Fruit fly (Drosophila melanogaster) whole organism, embryonic: Measurements from ENCODE around the gene Prp16.

Experiments used
- Antp ChIP-seq: fragments of 200-800 bp; sonication (Bioruptor generic); optimal IDR thresholded peaks from 3 replicates; lab custom pipeline; 2016; ENCODE audit warnings: missing biosample characterization, missing genetic modification characterization
- Asciz ChIP-seq: fragments of 200-800 bp; sonication (Bioruptor generic); optimal IDR thresholded peaks from 2 replicates; lab custom pipeline; 2017; ENCODE audit warnings: missing biosample characterization, mild to moderate bottlenecking, missing genetic modification characterization, missing genetic modification reagents
- B-H2 ChIP-seq: fragments of 200-800 bp; sonication (Bioruptor generic); optimal IDR thresholded peaks from 2 replicates; lab custom pipeline; 2018; ENCODE audit warnings: missing biosample characterization, mild to moderate bottlenecking, missing genetic modification characterization
- BEAF-32 ChIP-seq: fragments of 200-800 bp; sonication (Bioruptor generic); optimal IDR thresholded peaks from 3 replicates; lab custom pipeline; 2017; ENCODE audit warnings: missing biosample characterization, missing genetic modification characterization, mild to moderate bottlenecking, moderate library complexity, missing genetic modification reagents
- Bteb2 ChIP-seq: fragments of 200-800 bp; sonication (Bioruptor generic); optimal IDR thresholded peaks from 2 replicates; lab custom pipeline; 2016; ENCODE audit warnings: missing biosample characterization, missing genetic modification characterization
- CG10543 ChIP-seq: fragments of 200-800 bp; sonication (Bioruptor generic); optimal IDR thresholded peaks from 3 replicates; lab custom pipeline; 2017; ENCODE audit warnings: missing biosample characterization, mild to moderate bottlenecking, missing genetic modification characterization, moderate library complexity
- CG13287 ChIP-seq: fragments of 200-800 bp; sonication (Bioruptor generic); IDR thresholded peaks from 2 replicates; pipeline ENCODE4 v1.3.6; 2022; ENCODE audit warnings: missing biosample characterization, missing genetic modification characterization; ENCODE audit not compliant: partially characterized antibody
- CG14860 ChIP-seq: fragments of 200-800 bp; sonication (Bioruptor generic); IDR thresholded peaks from 3 replicates; pipeline ENCODE4 v1.3.6; 2022; ENCODE audit warnings: missing biosample characterization, missing genetic modification characterization; ENCODE audit not compliant: partially characterized antibody
- CG2116 ChIP-seq: fragments of 200-800 bp; sonication (Bioruptor generic); optimal IDR thresholded peaks from 3 replicates; lab custom pipeline; 2018; ENCODE audit warnings: missing biosample characterization, mild to moderate bottlenecking, missing genetic modification characterization
- CG30020 ChIP-seq: fragments of 200-800 bp; optimal IDR thresholded peaks from 2 replicates; lab custom pipeline; 2019; ENCODE audit warnings: missing biosample characterization, mild to moderate bottlenecking, missing genetic modification characterization, moderate library complexity
- CG42726 ChIP-seq: fragments of 200-800 bp; sonication (Bioruptor generic); IDR thresholded peaks from 2 replicates; pipeline ENCODE4 v1.3.6; 2022; ENCODE audit warnings: missing biosample characterization, missing genetic modification characterization; ENCODE audit not compliant: partially characterized antibody
- CG4360 ChIP-seq: fragments of 200-800 bp; sonication (Bioruptor generic); IDR thresholded peaks from 2 replicates; pipeline ENCODE4 v1.3.6; 2022; ENCODE audit warnings: missing biosample characterization, missing genetic modification characterization
- CG4617 ChIP-seq: fragments of 200-800 bp; sonication (Bioruptor generic); optimal IDR thresholded peaks from 3 replicates; lab custom pipeline; 2016; ENCODE audit warnings: missing biosample characterization, missing genetic modification characterization, borderline replicate concordance
- CG4730 ChIP-seq: fragments of 200-800 bp; sonication (Bioruptor generic); IDR thresholded peaks from 2 replicates; pipeline ENCODE4 v1.3.6; 2022; ENCODE audit warnings: missing biosample characterization, missing genetic modification characterization
- CG7786 ChIP-seq: fragments of 200-800 bp; sonication (Bioruptor generic); optimal IDR thresholded peaks from 2 replicates; lab custom pipeline; 2016; ENCODE audit warnings: missing biosample characterization, missing genetic modification characterization
- CG9876 ChIP-seq: fragments of 200-800 bp; sonication (Bioruptor generic); optimal IDR thresholded peaks from 2 replicates; lab custom pipeline; 2016; ENCODE audit warnings: missing biosample characterization, missing genetic modification characterization
- Camta ChIP-seq: fragments of 200-800 bp; sonication (Bioruptor generic); optimal IDR thresholded peaks from 2 replicates; lab custom pipeline; 2016; ENCODE audit warnings: missing biosample characterization, missing genetic modification characterization
- Dp ChIP-seq: fragments of 200-800 bp; sonication (Bioruptor generic); optimal IDR thresholded peaks from 2 replicates; lab custom pipeline; 2018; ENCODE audit warnings: missing biosample characterization, mild to moderate bottlenecking, missing genetic modification characterization, moderate library complexity
- Dref ChIP-seq: fragments of 200-800 bp; sonication (Bioruptor generic); IDR thresholded peaks from 2 replicates; pipeline ENCODE4 v1.3.6; 2022; ENCODE audit warnings: missing biosample characterization, missing genetic modification characterization
- E2f2 ChIP-seq: fragments of 200-800 bp; sonication (Bioruptor generic); IDR thresholded peaks from 2 replicates; pipeline ENCODE4 v1.3.6; 2022; ENCODE audit warnings: missing biosample characterization, missing genetic modification characterization
- Ets65A ChIP-seq: fragments of 200-800 bp; sonication (Bioruptor generic); peaks from one replicate; lab custom pipeline; 2016; ENCODE audit warnings: missing biosample characterization, missing genetic modification characterization
- Hr78 ChIP-seq, 2 experiments: fragments of 200-800 bp in 1 of 2; fragments of >200 bp in 1 of 2; sonication (Bioruptor generic) in 1 of 2; optimal IDR thresholded peaks; 2 replicates each; lab custom pipeline; 2017 to 2019; ENCODE audit warnings: missing biosample characterization in 2 of 2, missing genetic modification characterization in 2 of 2, mild to moderate bottlenecking in 1 of 2, moderate library complexity in 1 of 2
- MESR4 ChIP-seq: fragments of 200-800 bp; sonication (Bioruptor generic); optimal IDR thresholded peaks from 2 replicates; lab custom pipeline; 2018; ENCODE audit warnings: missing biosample characterization, mild to moderate bottlenecking, missing genetic modification characterization, moderate library complexity
- Med ChIP-seq: fragments of 200-800 bp; sonication (Bioruptor generic); peaks from one replicate; lab custom pipeline; 2016; ENCODE audit warnings: missing biosample characterization, missing genetic modification characterization, mild to moderate bottlenecking, inconsistent platforms, moderate library complexity
- NFAT ChIP-seq: fragments of 200-800 bp; sonication (Bioruptor generic); IDR thresholded peaks from 2 replicates; pipeline ENCODE4 v1.3.6; 2022; ENCODE audit warnings: missing biosample characterization, missing genetic modification characterization
- PHDP ChIP-seq: fragments of 200-800 bp; sonication (Bioruptor generic); optimal IDR thresholded peaks from 3 replicates; lab custom pipeline; 2018; ENCODE audit warnings: missing biosample characterization, mild to moderate bottlenecking, missing genetic modification characterization, moderate library complexity
- Pdp1 ChIP-seq, 2 experiments: fragments of 200-800 bp; sonication (Bioruptor generic); optimal IDR thresholded peaks; 3 replicates each; lab custom pipeline; 2016; ENCODE audit warnings: missing biosample characterization in 2 of 2, missing genetic modification characterization in 2 of 2, mild to moderate bottlenecking in 1 of 2, moderate library complexity in 1 of 2
- Scr ChIP-seq: fragments of 200-800 bp; sonication (Bioruptor generic); IDR thresholded peaks from 2 replicates; pipeline ENCODE4 v1.3.6; 2022; ENCODE audit warnings: missing biosample characterization, missing genetic modification characterization; ENCODE audit not compliant: partially characterized antibody
- Sry-δ ChIP-seq: fragments of 200-800 bp; sonication (Bioruptor generic); optimal IDR thresholded peaks from 2 replicates; lab custom pipeline; 2016; ENCODE audit warnings: missing biosample characterization, missing genetic modification characterization
- YL-1 ChIP-seq: fragments of 200-800 bp; sonication (Bioruptor generic); optimal IDR thresholded peaks from 3 replicates; lab custom pipeline; 2017; ENCODE audit warnings: missing biosample characterization, mild to moderate bottlenecking, missing genetic modification characterization
- amos ChIP-seq: fragments of 200-800 bp; sonication (Bioruptor generic); IDR thresholded peaks from 2 replicates; pipeline ENCODE4 v1.3.6; 2022; ENCODE audit warnings: missing biosample characterization, missing genetic modification characterization; ENCODE audit not compliant: partially characterized antibody
- bcd ChIP-seq: fragments of 200-800 bp; sonication (Bioruptor generic); optimal IDR thresholded peaks from 2 replicates; lab custom pipeline; 2017; ENCODE audit warnings: missing biosample characterization, mild to moderate bottlenecking, missing genetic modification characterization
- chinmo ChIP-seq: fragments of 200-800 bp; sonication (Bioruptor generic); IDR thresholded peaks from 4 replicates; pipeline ENCODE4 v1.3.6; 2022; ENCODE audit warnings: missing biosample characterization, missing genetic modification characterization; ENCODE audit not compliant: partially characterized antibody
- dpn ChIP-seq, 2 experiments: fragments of 200-800 bp; sonication (Bioruptor generic); optimal IDR thresholded peaks; 3 replicates each; lab custom pipeline; 2016; ENCODE audit warnings: missing biosample characterization in 2 of 2, missing genetic modification characterization in 2 of 2
- ems ChIP-seq: fragments of 200-800 bp; sonication (Bioruptor generic); optimal IDR thresholded peaks from 3 replicates; lab custom pipeline; 2016; ENCODE audit warnings: missing biosample characterization, missing genetic modification characterization
- ewg ChIP-seq: fragments of 200-800 bp; sonication (Bioruptor generic); optimal IDR thresholded peaks from 3 replicates; lab custom pipeline; 2017; ENCODE audit warnings: mild to moderate bottlenecking, missing biosample characterization, missing genetic modification reagents, missing genetic modification characterization
- gfzf ChIP-seq: fragments of 200-800 bp; sonication (Bioruptor generic); optimal IDR thresholded peaks from 2 replicates; lab custom pipeline; 2016; ENCODE audit warnings: missing biosample characterization, mild to moderate bottlenecking, missing genetic modification characterization, moderate library complexity
- gsb ChIP-seq: fragments of 200-800 bp; sonication (Bioruptor generic); IDR thresholded peaks from 2 replicates; pipeline ENCODE4 v1.3.6; 2022; ENCODE audit warnings: missing biosample characterization, missing genetic modification characterization
- lmd ChIP-seq: fragments of 200-800 bp; sonication (Bioruptor generic); IDR thresholded peaks from 2 replicates; pipeline ENCODE4 v1.3.6; 2022; ENCODE audit warnings: missing biosample characterization, missing genetic modification characterization
- nerfin-1 ChIP-seq: fragments of 200-800 bp; sonication (Bioruptor generic); optimal IDR thresholded peaks from 3 replicates; lab custom pipeline; 2019; ENCODE audit warnings: missing biosample characterization, mild to moderate bottlenecking, missing genetic modification characterization, moderate library complexity
- otp ChIP-seq: fragments of 200-800 bp; sonication (Bioruptor generic); IDR thresholded peaks from 3 replicates; pipeline ENCODE4, ENCODE4 v1.3.6; 2022; ENCODE audit warnings: missing biosample characterization, missing genetic modification characterization
- psq ChIP-seq: fragments of 200-800 bp; sonication (Bioruptor generic); optimal IDR thresholded peaks from 2 replicates; lab custom pipeline; 2017; ENCODE audit warnings: missing biosample characterization, missing genetic modification characterization
- pzg ChIP-seq: fragments of 200-800 bp; sonication (Bioruptor generic); optimal IDR thresholded peaks from 3 replicates; lab custom pipeline; 2018; ENCODE audit warnings: missing biosample characterization, mild to moderate bottlenecking, missing genetic modification characterization, moderate library complexity
- sqz ChIP-seq: fragments of 200-800 bp; sonication (Bioruptor generic); optimal IDR thresholded peaks from 3 replicates; lab custom pipeline; 2018; ENCODE audit warnings: missing biosample characterization, mild to moderate bottlenecking, missing genetic modification characterization
- stwl ChIP-seq: fragments of 200-800 bp; sonication (Bioruptor generic); optimal IDR thresholded peaks from 3 replicates; lab custom pipeline; 2018; ENCODE audit warnings: missing biosample characterization, mild to moderate bottlenecking, missing genetic modification characterization, moderate library complexity
- tna ChIP-seq: fragments of 200-800 bp; sonication (Bioruptor generic); IDR thresholded peaks from 2 replicates; pipeline ENCODE4 v1.3.6; 2022; ENCODE audit warnings: missing biosample characterization, missing genetic modification characterization; ENCODE audit not compliant: partially characterized antibody
- trh ChIP-seq: fragments of 200-800 bp; sonication (Bioruptor generic); optimal IDR thresholded peaks from 2 replicates; lab custom pipeline; 2016; ENCODE audit warnings: missing biosample characterization, missing genetic modification characterization
- zen ChIP-seq: fragments of 200-800 bp; sonication (Bioruptor generic); optimal IDR thresholded peaks from 3 replicates; lab custom pipeline; 2018; ENCODE audit warnings: missing biosample characterization, mild to moderate bottlenecking, missing genetic modification characterization, moderate library complexity

Prp16 gene

dm6 chrX:14226093-14226492, 24.9 kb downstream of the Prp16 start, which contains the start of gene mRpL38 (continued):
- TF ChIP-seq CG13287 (GFP tag; lab: Robert Waterston, UW) (peak; percentile 27), nerfin-1 (tag; lab: Kevin White, UChicago) (peak; percentile 7), Dref (peak; percentile 66), Ets65A (GFP tag; lab: Kevin White, UChicago) (no peak), tna (GFP tag; lab: Robert Waterston, UW) (no peak), Sry-δ (GFP tag; lab: Kevin White, UChicago) (peak; percentile 12), Bteb2 (GFP tag; lab: Kevin White, UChicago) (no peak), CG42726 (GFP tag; lab: Robert Waterston, UW) (0 out of 2 replicates have a peak, but pooled peaks have one; percentile 26), PHDP (tag; lab: Kevin White, UChicago) (no peak), CG4617 (GFP tag; lab: Kevin White, UChicago) (peak; percentile 63), pzg (GFP tag; lab: Kevin White, UChicago) (peak; percentile 54), CG2116 (GFP tag; lab: Kevin White, UChicago) (peak; percentile 10), CG7786 (GFP tag; lab: Kevin White, UChicago) (no peak), otp (GFP tag; lab: Robert Waterston, UW) (no peak), B-H2 (no peak), CG4730 (GFP tag; lab: Robert Waterston, UW) (no peak), BEAF-32 (GFP tag; lab: Kevin White, UChicago) (peak; percentile 49), sqz (GFP tag; lab: Kevin White, UChicago) (no peak), MESR4 (GFP tag; lab: Kevin White, UChicago) (peak; percentile 79), stwl (peak; percentile 41), Med (peak; percentile 31), zen (tag; lab: Kevin White, UChicago) (no peak), YL-1 (peak; percentile 52), trh (GFP tag; lab: Kevin White, UChicago) (no peak), Pdp1 (GFP tag; optimal IDR thresholded peaks at IDR 0.05; lab: Kevin White, UChicago) (peak in 1 of 2 experiments; percentile 69), gfzf (GFP tag; lab: Kevin White, UChicago) (peak; percentile 5), Scr (peak; percentile 17), E2f2 (GFP tag; lab: Robert Waterston, UW) (peak; percentile 92), CG9876 (GFP tag; lab: Kevin White, UChicago) (no peak), Asciz (GFP tag; lab: Kevin White, UChicago) (no peak), Dp (GFP tag; lab: Kevin White, UChicago) (peak; percentile 88), NFAT (GFP tag; lab: Robert Waterston, UW) (no peak), Hr78 (GFP tag; optimal IDR thresholded peaks at IDR 0.05; lab: Kevin White, UChicago) (no peak), Camta (no peak), ewg (no peak)

dm6 chrX:14227043-14227442, 25.9 kb downstream of the Prp16 start:
- no peak for TF ChIP-seq trh (GFP tag; lab: Kevin White, UChicago)
- no peak for TF ChIP-seq gsb
- no peak for TF ChIP-seq psq (GFP tag; lab: Kevin White, UChicago)

dm6 chrX:14233843-14234337, 32.7 kb downstream of the Prp16 start, which contains the start of gene CG42271:
Gene CG42271, minus strand, starts transcription at chrX:14234066.
- TF ChIP-seq Antp (GFP tag; lab: Kevin White, UChicago): no peak
- 0 out of 4 replicates have a peak, but pooled peaks have one; percentile 48 for TF ChIP-seq chinmo
- TF ChIP-seq amos (GFP tag; lab: Robert Waterston, UW): peak; percentile 89
- TF ChIP-seq CG14860 (GFP tag; lab: Robert Waterston, UW): peak; percentile 94
- peak; percentile 23; the same call in 1 of the 2 replicates for TF ChIP-seq lmd (GFP tag; lab: Robert Waterston, UW)
- TF ChIP-seq ems (GFP tag; lab: Kevin White, UChicago): no peak
- peak in 1 of 2 experiments; percentile 4 for TF ChIP-seq dpn (GFP tag; optimal IDR thresholded peaks at IDR 0.05; lab: Kevin White, UChicago)
- peak; percentile 60 for TF ChIP-seq CG10543
- peak; percentile 57 for TF ChIP-seq CG30020 (tag; lab: Kevin White, UChicago)
- TF ChIP-seq CG4360 (GFP tag; lab: Robert Waterston, UW): peak; percentile 86
- peak; percentile 9 for TF ChIP-seq bcd (GFP tag; lab: Kevin White, UChicago)
